Fruit fly (Drosophila melanogaster): ENCODE results near the gene CG34309.

The CG34309 gene

dm6 chr3R:13397535-13397934 is 25.1 kb downstream of the CG34309 start, which contains the start of gene CG14377:
CG14377 (plus strand) TSS chr3R:13397835.
- TF ChIP-seq CG10631 (GFP tag; optimal IDR thresholded peaks at IDR 0.05): no peak
- TF ChIP-seq lz (GFP tag; optimal IDR thresholded peaks at IDR 0.05): no peak
- TF ChIP-seq achi (GFP tag; optimal IDR thresholded peaks at IDR 0.05): no peak
- no peak for TF ChIP-seq CG16779 (tag; optimal IDR thresholded peaks at IDR 0.05)
- TF ChIP-seq CG6808 (GFP tag; optimal IDR thresholded peaks at IDR 0.05): no peak
- no peak for TF ChIP-seq fd59A (GFP tag; optimal IDR thresholded peaks at IDR 0.05)
- no peak for TF ChIP-seq Ets21C (GFP tag; optimal IDR thresholded peaks at IDR 0.05)
- no peak for TF ChIP-seq CG3032 (tag; optimal IDR thresholded peaks at IDR 0.05)
- no peak for TF ChIP-seq net (GFP tag; optimal IDR thresholded peaks at IDR 0.05)
- no peak for TF ChIP-seq dsx (GFP tag; optimal IDR thresholded peaks at IDR 0.05; ENCODE audit: poor library complexity, severe bottlenecking)

dm6 chr3R:13400902-13401721 is 28.7 kb downstream of the CG34309 start:
- TF ChIP-seq Eip78C (GFP tag): peak; percentile 99
- peak; percentile 18 for TF ChIP-seq fkh (GFP tag; optimal IDR thresholded peaks at IDR 0.05)
- peak; percentile 83 for TF ChIP-seq CG11762 (GFP tag; optimal IDR thresholded peaks at IDR 0.05; ENCODE audit: insufficient read depth)
- TF ChIP-seq pdm3 (GFP tag; optimal IDR thresholded peaks at IDR 0.05): peak; percentile 97
- peak; percentile 95 for TF ChIP-seq Met (GFP tag; optimal IDR thresholded peaks at IDR 0.05)
- peak; percentile 91 for TF ChIP-seq CG7368 (GFP tag; optimal IDR thresholded peaks at IDR 0.05)
- peak; percentile 93 for TF ChIP-seq CG31627 (GFP tag; optimal IDR thresholded peaks at IDR 0.05)
- TF ChIP-seq Eip93F (GFP tag; optimal IDR thresholded peaks at IDR 0.05): peak; percentile 51
- peak; percentile 93 for TF ChIP-seq vri (GFP tag; optimal IDR thresholded peaks at IDR 0.05)
- TF ChIP-seq eg (GFP tag; IDR thresholded peaks at IDR 0.05): peak; percentile 85; the same call in 2 of the 3 replicates
- peak; percentile 96 for TF ChIP-seq Sox14 (GFP tag; optimal IDR thresholded peaks at IDR 0.05)
- peak; percentile 93 for TF ChIP-seq topi (GFP tag; optimal IDR thresholded peaks at IDR 0.05)
- TF ChIP-seq Eip75B (GFP tag; optimal IDR thresholded peaks at IDR 0.05): peak; percentile 97
- TF ChIP-seq Smox (GFP tag; optimal IDR thresholded peaks at IDR 0.05): peak; percentile 94
- peak; percentile 82 for TF ChIP-seq dac (GFP tag; optimal IDR thresholded peaks at IDR 0.05)
- peak; percentile 97 for TF ChIP-seq svp (GFP tag)
- peak; percentile 92 for TF ChIP-seq Sox15 (GFP tag; optimal IDR thresholded peaks at IDR 0.05)
- TF ChIP-seq CG11294 (GFP tag; IDR thresholded peaks at IDR 0.05): peak; percentile 74
- peak; percentile 90 for TF ChIP-seq Ets21C (GFP tag; optimal IDR thresholded peaks at IDR 0.05)
- peak; percentile 92 for TF ChIP-seq CG6276 (GFP tag; optimal IDR thresholded peaks at IDR 0.05)
- peak; percentile 96 for TF ChIP-seq net (GFP tag; optimal IDR thresholded peaks at IDR 0.05)
- peak; percentile 93 for TF ChIP-seq CG15336 (GFP tag; IDR thresholded peaks at IDR 0.05)
- TF ChIP-seq OdsH (GFP tag; optimal IDR thresholded peaks at IDR 0.05): peak; percentile 96
- peak; percentile 88 for TF ChIP-seq CG6163 (GFP tag; IDR thresholded peaks at IDR 0.05)
- TF ChIP-seq acj6 (GFP tag; optimal IDR thresholded peaks at IDR 0.05): peak; percentile 95
- TF ChIP-seq esn (GFP tag; optimal IDR thresholded peaks at IDR 0.05): peak; percentile 97
- peak; percentile 96 for TF ChIP-seq CG34406 (GFP tag; optimal IDR thresholded peaks at IDR 0.05)
- TF ChIP-seq CG3032 (tag; optimal IDR thresholded peaks at IDR 0.05): peak; percentile 96
- peak; percentile 94 for TF ChIP-seq Hr39 (GFP tag; optimal IDR thresholded peaks at IDR 0.05)
- TF ChIP-seq CG10631 (GFP tag; optimal IDR thresholded peaks at IDR 0.05): peak; percentile 95
- peak; percentile 81 for TF ChIP-seq Gug (GFP tag; IDR thresholded peaks at IDR 0.05)
- TF ChIP-seq CG8319 (GFP tag; optimal IDR thresholded peaks at IDR 0.05): peak; percentile 88
- TF ChIP-seq CG6808 (GFP tag; optimal IDR thresholded peaks at IDR 0.05): peak; percentile 93
- TF ChIP-seq fd59A (GFP tag; optimal IDR thresholded peaks at IDR 0.05): peak; percentile 91
- peak; percentile 92 for TF ChIP-seq spab (GFP tag; optimal IDR thresholded peaks at IDR 0.05)
- TF ChIP-seq CG3919 (GFP tag; optimal IDR thresholded peaks at IDR 0.05): peak; percentile 91
- peak; percentile 89 for TF ChIP-seq cyc (GFP tag; optimal IDR thresholded peaks at IDR 0.05)
- TF ChIP-seq CG6792 (GFP tag; optimal IDR thresholded peaks at IDR 0.05): peak; percentile 94
- TF ChIP-seq CG6854 (GFP tag; optimal IDR thresholded peaks at IDR 0.05): peak; percentile 68
- peak; percentile 25 for TF ChIP-seq Hr38 (GFP tag; optimal IDR thresholded peaks at IDR 0.05)
- TF ChIP-seq Hr4 (GFP tag; optimal IDR thresholded peaks at IDR 0.05): peak; percentile 97
- peak; percentile 94 for TF ChIP-seq CG8119 (GFP tag; IDR thresholded peaks at IDR 0.05)
- TF ChIP-seq ss (GFP tag; optimal IDR thresholded peaks at IDR 0.05): peak; percentile 91 to 93

All from whole organism, prepupa.